Fruit fly (Drosophila melanogaster): Measurements from ENCODE around the gene Pfdn2.

DNA sequence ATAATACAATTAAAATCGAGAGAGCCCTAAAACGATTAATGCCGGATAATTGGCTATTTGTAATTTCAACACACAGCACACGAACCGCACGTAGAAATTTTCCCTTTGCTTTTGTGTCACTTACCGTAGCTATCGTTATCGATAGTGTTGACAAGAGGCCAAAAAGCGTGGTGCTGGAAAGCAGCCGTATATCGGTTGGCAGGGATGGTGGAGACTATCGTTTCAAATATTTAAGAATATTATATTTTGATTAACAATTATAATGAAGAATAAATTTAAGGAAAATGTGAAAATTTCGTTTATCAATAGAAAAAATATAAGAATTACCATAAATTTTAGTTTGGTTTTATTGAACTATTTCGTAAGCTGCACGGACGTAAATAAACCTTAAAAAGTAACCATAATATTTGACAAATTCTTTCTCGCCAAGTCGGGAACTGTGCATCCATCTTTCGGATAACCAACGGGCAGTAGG is 18.9 kb upstream of the Pfdn2 start, which contains the start of gene JIL-1:
- peak in 1 of 2 experiments; percentile 78 for TF ChIP-seq foxo (GFP tag; optimal IDR thresholded peaks at IDR 0.05)
- TF ChIP-seq pan (optimal IDR thresholded peaks at IDR 0.05) = no peak
- peak; percentile 62 for TF ChIP-seq fru (GFP tag; optimal IDR thresholded peaks at IDR 0.05)
- TF ChIP-seq Dfd (GFP tag; optimal IDR thresholded peaks at IDR 0.05) = no peak
- TF ChIP-seq usp (GFP tag; optimal IDR thresholded peaks at IDR 0.05) = no peak

Data from whole organism, wandering third instar larva.